Fruit fly (Drosophila melanogaster) whole organism, prepupa: ENCODE results near the gene mRpS30.
A peak's percentile ranks its signal among the peaks of the same experiment; 100 is the strongest.

Experiments used
- Blimp-1 ChIP-seq: fragments of 200-800 bp; sonication (Bioruptor generic); optimal IDR thresholded peaks from 3 replicates; lab custom pipeline; 2017; ENCODE audit warnings: missing biosample characterization, missing genetic modification characterization, mild to moderate bottlenecking, moderate library complexity, missing genetic modification reagents
- CG11294 ChIP-seq: fragments of 200-800 bp; sonication (Bioruptor generic); IDR thresholded peaks from 2 replicates; pipeline ENCODE4 v1.3.6; 2022; ENCODE audit warnings: missing biosample characterization, missing genetic modification characterization
- CG11762 ChIP-seq: fragments of 200-800 bp; sonication (Bioruptor generic); optimal IDR thresholded peaks from 3 replicates; lab custom pipeline; 2016; ENCODE audit warnings: missing biosample characterization, missing genetic modification characterization; ENCODE audit not compliant: insufficient read depth
- CG11902 ChIP-seq: fragments of 200-800 bp; sonication (Bioruptor generic); optimal IDR thresholded peaks from 3 replicates; lab custom pipeline; 2016; ENCODE audit warnings: missing biosample characterization, missing genetic modification characterization
- CG15336 ChIP-seq: fragments of 200-800 bp; sonication (Bioruptor generic); IDR thresholded peaks from 2 replicates; pipeline ENCODE4 v1.3.6; 2022; ENCODE audit warnings: missing biosample characterization, missing genetic modification characterization
- CG1621 ChIP-seq: fragments of 200-800 bp; sonication (Bioruptor generic); optimal IDR thresholded peaks from 3 replicates; lab custom pipeline; 2018; ENCODE audit warnings: missing biosample characterization, mild to moderate bottlenecking, missing genetic modification characterization
- CG31627 ChIP-seq: fragments of 200-800 bp; sonication (Bioruptor generic); optimal IDR thresholded peaks from 3 replicates; lab custom pipeline; 2016; ENCODE audit warnings: missing biosample characterization, missing genetic modification characterization
- CG32006 ChIP-seq: fragments of 200-800 bp; sonication (Bioruptor generic); optimal IDR thresholded peaks from 3 replicates; lab custom pipeline; 2017; ENCODE audit warnings: missing biosample characterization, mild to moderate bottlenecking, missing genetic modification characterization
- CG34406 ChIP-seq: fragments of 200-800 bp; sonication (Bioruptor generic); optimal IDR thresholded peaks from 3 replicates; lab custom pipeline; 2016; ENCODE audit warnings: missing biosample characterization, missing genetic modification characterization
- CG4318 ChIP-seq: fragments of 200-800 bp; sonication (Bioruptor generic); optimal IDR thresholded peaks from 3 replicates; lab custom pipeline; 2017; ENCODE audit warnings: missing biosample characterization, mild to moderate bottlenecking, missing genetic modification characterization
- CG6163 ChIP-seq: fragments of 200-800 bp; sonication (Bioruptor generic); IDR thresholded peaks from 3 replicates; pipeline ENCODE4 v1.3.6; 2022; ENCODE audit warnings: missing biosample characterization, missing genetic modification characterization
- CG6276 ChIP-seq: fragments of 200-800 bp; sonication (Bioruptor generic); optimal IDR thresholded peaks from 2 replicates; lab custom pipeline; 2017; ENCODE audit warnings: missing biosample characterization, mild to moderate bottlenecking, missing genetic modification characterization
- CG6792 ChIP-seq: fragments of 200-800 bp; sonication (Bioruptor generic); optimal IDR thresholded peaks from 3 replicates; lab custom pipeline; 2016; ENCODE audit warnings: missing biosample characterization, missing genetic modification characterization
- CG6808 ChIP-seq: fragments of 200-800 bp; sonication (Bioruptor generic); optimal IDR thresholded peaks from 3 replicates; lab custom pipeline; 2017; ENCODE audit warnings: missing biosample characterization, missing genetic modification characterization, mild to moderate bottlenecking, moderate library complexity, missing genetic modification reagents
- CG6854 ChIP-seq: fragments of 200-800 bp; sonication (Bioruptor generic); optimal IDR thresholded peaks from 2 replicates; lab custom pipeline; 2017; ENCODE audit warnings: missing biosample characterization, mild to moderate bottlenecking, missing genetic modification characterization
- CG7368 ChIP-seq: fragments of 200-800 bp; sonication (Bioruptor generic); optimal IDR thresholded peaks from 3 replicates; lab custom pipeline; 2016; ENCODE audit warnings: missing biosample characterization, missing genetic modification characterization
- CG8119 ChIP-seq: fragments of 200-800 bp; sonication (Bioruptor generic); IDR thresholded peaks from 3 replicates; pipeline ENCODE4 v1.3.6; 2022; ENCODE audit warnings: missing biosample characterization, missing genetic modification characterization
- CG8319 ChIP-seq: fragments of 200-800 bp; sonication (Bioruptor generic); optimal IDR thresholded peaks from 3 replicates; lab custom pipeline; 2016; ENCODE audit warnings: missing biosample characterization, missing genetic modification characterization
- CG8632 ChIP-seq: fragments of 200-800 bp; sonication (Bioruptor generic); optimal IDR thresholded peaks from 3 replicates; lab custom pipeline; 2016; ENCODE audit warnings: missing biosample characterization, missing genetic modification characterization
- CG9139 ChIP-seq: fragments of 200-800 bp; sonication (Bioruptor generic); optimal IDR thresholded peaks from 3 replicates; lab custom pipeline; 2017; ENCODE audit warnings: missing biosample characterization, mild to moderate bottlenecking, missing genetic modification characterization
- Eip75B ChIP-seq: fragments of 200-800 bp; sonication (Bioruptor generic); optimal IDR thresholded peaks from 3 replicates; lab custom pipeline; 2016; ENCODE audit warnings: missing biosample characterization, missing genetic modification characterization
- Eip78C ChIP-seq: fragments of 200-800 bp; sonication (Bioruptor generic); peaks from one replicate; lab custom pipeline; 2016; ENCODE audit warnings: missing biosample characterization, missing genetic modification characterization
- Eip93F ChIP-seq: fragments of 200-800 bp; sonication (Bioruptor generic); optimal IDR thresholded peaks from 2 replicates; lab custom pipeline; 2016; ENCODE audit warnings: missing biosample characterization, mild to moderate bottlenecking, missing genetic modification characterization
- Ets21C ChIP-seq: fragments of 200-800 bp; sonication (Bioruptor generic); optimal IDR thresholded peaks from 3 replicates; lab custom pipeline; 2016; ENCODE audit warnings: missing biosample characterization, missing genetic modification characterization
- Ets96B ChIP-seq: fragments of 200-800 bp; optimal IDR thresholded peaks from 2 replicates; lab custom pipeline; 2019; ENCODE audit warnings: missing biosample characterization, mild to moderate bottlenecking, missing genetic modification characterization, moderate library complexity
- Gug ChIP-seq: fragments of 200-800 bp; sonication (Bioruptor generic); IDR thresholded peaks from 2 replicates; pipeline ENCODE4 v1.3.6; 2022; ENCODE audit warnings: missing biosample characterization, missing genetic modification characterization
- Hr39 ChIP-seq: fragments of 200-800 bp; sonication (Bioruptor generic); optimal IDR thresholded peaks from 2 replicates; lab custom pipeline; 2016; ENCODE audit warnings: missing biosample characterization, missing genetic modification characterization
- Met ChIP-seq: fragments of 200-800 bp; sonication (Bioruptor generic); optimal IDR thresholded peaks from 3 replicates; lab custom pipeline; 2016; ENCODE audit warnings: missing biosample characterization, missing genetic modification characterization
- OdsH ChIP-seq: fragments of 200-800 bp; sonication (Bioruptor generic); optimal IDR thresholded peaks from 3 replicates; lab custom pipeline; 2016; ENCODE audit warnings: missing biosample characterization, missing genetic modification characterization
- Smox ChIP-seq: fragments of 200-800 bp; sonication (Bioruptor generic); optimal IDR thresholded peaks from 3 replicates; lab custom pipeline; 2016; ENCODE audit warnings: missing biosample characterization, missing genetic modification characterization
- Sox102F ChIP-seq: fragments of 200-800 bp; sonication (Bioruptor generic); optimal IDR thresholded peaks from 2 replicates; lab custom pipeline; 2016; ENCODE audit warnings: missing biosample characterization, mild to moderate bottlenecking, missing genetic modification characterization
- Sox14 ChIP-seq: fragments of 200-800 bp; sonication (Bioruptor generic); optimal IDR thresholded peaks from 3 replicates; lab custom pipeline; 2016; ENCODE audit warnings: missing biosample characterization, missing genetic modification characterization
- Sox15 ChIP-seq: fragments of 200-800 bp; sonication (Bioruptor generic); optimal IDR thresholded peaks from 3 replicates; lab custom pipeline; 2016; ENCODE audit warnings: missing biosample characterization, missing genetic modification characterization
- achi ChIP-seq: fragments of 200-800 bp; sonication (Bioruptor generic); optimal IDR thresholded peaks from 3 replicates; lab custom pipeline; 2016; ENCODE audit warnings: missing biosample characterization, missing genetic modification characterization
- acj6 ChIP-seq: fragments of 200-800 bp; sonication (Bioruptor generic); optimal IDR thresholded peaks from 3 replicates; lab custom pipeline; 2016; ENCODE audit warnings: missing biosample characterization, missing genetic modification characterization
- cyc ChIP-seq: fragments of 200-800 bp; sonication (Bioruptor generic); optimal IDR thresholded peaks from 3 replicates; lab custom pipeline; 2016; ENCODE audit warnings: missing biosample characterization, missing genetic modification characterization
- dac ChIP-seq: fragments of 200-800 bp; sonication (Bioruptor generic); optimal IDR thresholded peaks from 2 replicates; lab custom pipeline; 2017; ENCODE audit warnings: missing biosample characterization, mild to moderate bottlenecking, missing genetic modification characterization
- dsx ChIP-seq: fragments of 200-800 bp; optimal IDR thresholded peaks from 3 replicates; lab custom pipeline; 2019; ENCODE audit warnings: missing biosample characterization, mild to moderate bottlenecking, missing genetic modification characterization, moderate library complexity; ENCODE audit not compliant: poor library complexity, severe bottlenecking
- esn ChIP-seq: fragments of 200-800 bp; sonication (Bioruptor generic); optimal IDR thresholded peaks from 2 replicates; lab custom pipeline; 2016; ENCODE audit warnings: missing biosample characterization, mild to moderate bottlenecking, missing genetic modification characterization, moderate library complexity
- fd59A ChIP-seq: fragments of 200-800 bp; sonication (Bioruptor generic); optimal IDR thresholded peaks from 2 replicates; lab custom pipeline; 2017; ENCODE audit warnings: missing biosample characterization, mild to moderate bottlenecking, missing genetic modification characterization, missing genetic modification reagents
- fd85E ChIP-seq: fragments of 200-800 bp; sonication (Bioruptor generic); optimal IDR thresholded peaks from 3 replicates; lab custom pipeline; 2016; ENCODE audit warnings: missing biosample characterization, missing genetic modification characterization
- fkh ChIP-seq: fragments of 200-800 bp; sonication (Bioruptor generic); optimal IDR thresholded peaks from 3 replicates; lab custom pipeline; 2017; ENCODE audit warnings: missing biosample characterization, mild to moderate bottlenecking, missing genetic modification characterization, moderate library complexity
- lz ChIP-seq: fragments of 200-800 bp; sonication (Bioruptor generic); optimal IDR thresholded peaks from 3 replicates; lab custom pipeline; 2016; ENCODE audit warnings: missing biosample characterization, missing genetic modification characterization
- net ChIP-seq: fragments of 200-800 bp; sonication (Bioruptor generic); optimal IDR thresholded peaks from 3 replicates; lab custom pipeline; 2016; ENCODE audit warnings: missing biosample characterization, missing genetic modification characterization
- pdm3 ChIP-seq: fragments of 200-800 bp; sonication (Bioruptor generic); optimal IDR thresholded peaks from 3 replicates; lab custom pipeline; 2016; ENCODE audit warnings: missing biosample characterization, missing genetic modification characterization
- salr ChIP-seq, 2 experiments: fragments of 200-800 bp; sonication (Bioruptor generic); optimal IDR thresholded peaks; 3 replicates each; lab custom pipeline; 2016 to 2018; ENCODE audit warnings: missing biosample characterization in 2 of 2, missing genetic modification characterization in 2 of 2, mild to moderate bottlenecking in 1 of 2
- spab ChIP-seq: fragments of 200-800 bp; sonication (Bioruptor generic); optimal IDR thresholded peaks from 2 replicates; lab custom pipeline; 2017; ENCODE audit warnings: missing biosample characterization, mild to moderate bottlenecking, missing genetic modification characterization, missing genetic modification reagents
- ss ChIP-seq, 2 experiments: fragments of 200-800 bp; sonication (Bioruptor generic); optimal IDR thresholded peaks; 2 replicates in 1 of 2; 3 replicates in 1 of 2; lab custom pipeline; 2017 to 2018; ENCODE audit warnings: mild to moderate bottlenecking in 2 of 2, missing biosample characterization in 2 of 2, missing genetic modification characterization in 2 of 2, moderate library complexity in 1 of 2
- topi ChIP-seq: fragments of 200-800 bp; sonication (Bioruptor generic); optimal IDR thresholded peaks from 3 replicates; lab custom pipeline; 2016; ENCODE audit warnings: missing biosample characterization, missing genetic modification characterization
- vri ChIP-seq: fragments of 200-800 bp; sonication (Bioruptor generic); optimal IDR thresholded peaks from 3 replicates; lab custom pipeline; 2016; ENCODE audit warnings: missing biosample characterization, mild to moderate bottlenecking, missing genetic modification characterization

mRpS30 gene

dm6 chrX:15811666-15812614 lies 26.1 kb downstream of the mRpS30 start:
- TF ChIP-seq fd59A (GFP tag; lab: Kevin White, UChicago): no peak
- TF ChIP-seq Eip75B (GFP tag; lab: Kevin White, UChicago): no peak
- peak; percentile 2 to 11 for TF ChIP-seq ss (GFP tag; optimal IDR thresholded peaks at IDR 0.05; lab: Kevin White, UChicago)
- no peak for TF ChIP-seq pdm3 (GFP tag; lab: Kevin White, UChicago)
- no peak for TF ChIP-seq dac
- no peak for TF ChIP-seq Sox15 (GFP tag; lab: Kevin White, UChicago)
- peak; percentile 22 for TF ChIP-seq CG6808 (GFP tag; lab: Kevin White, UChicago)
- TF ChIP-seq fd85E: peak; percentile 35
- TF ChIP-seq CG34406 (GFP tag; lab: Kevin White, UChicago): no peak
- no peak for TF ChIP-seq Eip93F (GFP tag; lab: Kevin White, UChicago)
- TF ChIP-seq CG8632 (GFP tag; lab: Kevin White, UChicago): no peak
- no peak for TF ChIP-seq achi (GFP tag; lab: Kevin White, UChicago)
- TF ChIP-seq fkh (GFP tag; lab: Kevin White, UChicago): peak; percentile 25
- no peak for TF ChIP-seq dsx (GFP tag; lab: Kevin White, UChicago)
- TF ChIP-seq CG6792 (GFP tag; lab: Kevin White, UChicago): no peak
- peak; percentile 62 for TF ChIP-seq CG6163 (GFP tag; lab: Robert Waterston, UW)
- TF ChIP-seq Smox (GFP tag; lab: Kevin White, UChicago): no peak
- TF ChIP-seq salr (GFP tag; optimal IDR thresholded peaks at IDR 0.05; lab: Kevin White, UChicago): no peak
- no peak for TF ChIP-seq topi
- TF ChIP-seq CG11762 (GFP tag; lab: Kevin White, UChicago): no peak
- peak; percentile 3 for TF ChIP-seq OdsH (GFP tag; lab: Kevin White, UChicago)
- TF ChIP-seq Hr39 (GFP tag; lab: Kevin White, UChicago): no peak
- TF ChIP-seq spab: no peak
- TF ChIP-seq CG6854: peak; percentile 56
- peak; percentile 66; the same call in 1 of the 2 replicates for TF ChIP-seq CG15336 (GFP tag; lab: Robert Waterston, UW)
- peak; percentile 65 for TF ChIP-seq Sox14 (GFP tag; lab: Kevin White, UChicago)
- no peak for TF ChIP-seq Ets21C
- TF ChIP-seq Met: peak; percentile 29
- no peak for TF ChIP-seq cyc (GFP tag; lab: Kevin White, UChicago)
- no peak for TF ChIP-seq Gug (GFP tag; lab: Robert Waterston, UW)
- no peak for TF ChIP-seq CG6276 (GFP tag; lab: Kevin White, UChicago)
- TF ChIP-seq CG11902: no peak
- TF ChIP-seq net (GFP tag; lab: Kevin White, UChicago): no peak
- no peak for TF ChIP-seq CG4318 (GFP tag; lab: Kevin White, UChicago)
- TF ChIP-seq esn (GFP tag; lab: Kevin White, UChicago): no peak
- TF ChIP-seq Eip78C (GFP tag; lab: Kevin White, UChicago): peak; percentile 65
- no peak for TF ChIP-seq CG7368 (GFP tag; lab: Kevin White, UChicago)
- peak; percentile 61; the same call in 2 of the 3 replicates for TF ChIP-seq CG8119
- peak; percentile 54 for TF ChIP-seq vri (GFP tag; lab: Kevin White, UChicago)
- no peak for TF ChIP-seq acj6
- TF ChIP-seq Ets96B: no peak
- TF ChIP-seq CG32006 (GFP tag; lab: Kevin White, UChicago): no peak
- TF ChIP-seq Blimp-1: no peak
- TF ChIP-seq Sox102F: peak; percentile 33
- TF ChIP-seq CG8319: no peak
- TF ChIP-seq CG11294 (GFP tag; lab: Robert Waterston, UW): no peak
- TF ChIP-seq CG31627 (GFP tag; lab: Kevin White, UChicago): no peak
- TF ChIP-seq lz (GFP tag; lab: Kevin White, UChicago): peak; percentile 12
- TF ChIP-seq CG1621: no peak
- peak; percentile 1 for TF ChIP-seq CG9139 (GFP tag; lab: Kevin White, UChicago)
